Fruit fly (Drosophila melanogaster) whole organism, prepupa: ENCODE results near the gene mre11.

ENCODE experiments used
- Blimp-1 ChIP-seq: fragments of 200-800 bp; sonication (Bioruptor generic); optimal IDR thresholded peaks from 3 replicates; lab custom pipeline; 2017; ENCODE audit warnings: missing biosample characterization, missing genetic modification characterization, mild to moderate bottlenecking, moderate library complexity, missing genetic modification reagents
- CG10631 ChIP-seq: fragments of 200-800 bp; sonication (Bioruptor generic); optimal IDR thresholded peaks from 2 replicates; lab custom pipeline; 2016; ENCODE audit warnings: missing biosample characterization, missing genetic modification characterization
- CG10669 ChIP-seq: fragments of 200-800 bp; sonication (Bioruptor generic); optimal IDR thresholded peaks from 3 replicates; lab custom pipeline; 2018; ENCODE audit warnings: missing biosample characterization, mild to moderate bottlenecking, missing genetic modification characterization, moderate library complexity
- CG11294 ChIP-seq: fragments of 200-800 bp; sonication (Bioruptor generic); IDR thresholded peaks from 2 replicates; pipeline ENCODE4 v1.3.6; 2022; ENCODE audit warnings: missing biosample characterization, missing genetic modification characterization
- CG11762 ChIP-seq: fragments of 200-800 bp; sonication (Bioruptor generic); optimal IDR thresholded peaks from 3 replicates; lab custom pipeline; 2016; ENCODE audit warnings: missing biosample characterization, missing genetic modification characterization; ENCODE audit not compliant: insufficient read depth
- CG11902 ChIP-seq: fragments of 200-800 bp; sonication (Bioruptor generic); optimal IDR thresholded peaks from 3 replicates; lab custom pipeline; 2016; ENCODE audit warnings: missing biosample characterization, missing genetic modification characterization
- CG15336 ChIP-seq: fragments of 200-800 bp; sonication (Bioruptor generic); IDR thresholded peaks from 2 replicates; pipeline ENCODE4 v1.3.6; 2022; ENCODE audit warnings: missing biosample characterization, missing genetic modification characterization
- CG1621 ChIP-seq: fragments of 200-800 bp; sonication (Bioruptor generic); optimal IDR thresholded peaks from 3 replicates; lab custom pipeline; 2018; ENCODE audit warnings: missing biosample characterization, mild to moderate bottlenecking, missing genetic modification characterization
- CG16779 ChIP-seq: fragments of 200-800 bp; sonication (Bioruptor generic); optimal IDR thresholded peaks from 3 replicates; lab custom pipeline; 2017; ENCODE audit warnings: missing biosample characterization, mild to moderate bottlenecking, missing genetic modification characterization
- CG3032 ChIP-seq: fragments of 200-800 bp; optimal IDR thresholded peaks from 2 replicates; lab custom pipeline; 2019; ENCODE audit warnings: missing biosample characterization, mild to moderate bottlenecking, missing genetic modification characterization, moderate library complexity
- CG31627 ChIP-seq: fragments of 200-800 bp; sonication (Bioruptor generic); optimal IDR thresholded peaks from 3 replicates; lab custom pipeline; 2016; ENCODE audit warnings: missing biosample characterization, missing genetic modification characterization
- CG32006 ChIP-seq: fragments of 200-800 bp; sonication (Bioruptor generic); optimal IDR thresholded peaks from 3 replicates; lab custom pipeline; 2017; ENCODE audit warnings: missing biosample characterization, mild to moderate bottlenecking, missing genetic modification characterization
- CG3919 ChIP-seq: fragments of 200-800 bp; sonication (Bioruptor generic); optimal IDR thresholded peaks from 3 replicates; lab custom pipeline; 2016; ENCODE audit warnings: missing biosample characterization, missing genetic modification characterization
- CG4318 ChIP-seq: fragments of 200-800 bp; sonication (Bioruptor generic); optimal IDR thresholded peaks from 3 replicates; lab custom pipeline; 2017; ENCODE audit warnings: missing biosample characterization, mild to moderate bottlenecking, missing genetic modification characterization
- CG6276 ChIP-seq: fragments of 200-800 bp; sonication (Bioruptor generic); optimal IDR thresholded peaks from 2 replicates; lab custom pipeline; 2017; ENCODE audit warnings: missing biosample characterization, mild to moderate bottlenecking, missing genetic modification characterization
- CG6792 ChIP-seq: fragments of 200-800 bp; sonication (Bioruptor generic); optimal IDR thresholded peaks from 3 replicates; lab custom pipeline; 2016; ENCODE audit warnings: missing biosample characterization, missing genetic modification characterization
- CG6854 ChIP-seq: fragments of 200-800 bp; sonication (Bioruptor generic); optimal IDR thresholded peaks from 2 replicates; lab custom pipeline; 2017; ENCODE audit warnings: missing biosample characterization, mild to moderate bottlenecking, missing genetic modification characterization
- CG7368 ChIP-seq: fragments of 200-800 bp; sonication (Bioruptor generic); optimal IDR thresholded peaks from 3 replicates; lab custom pipeline; 2016; ENCODE audit warnings: missing biosample characterization, missing genetic modification characterization
- CG8119 ChIP-seq: fragments of 200-800 bp; sonication (Bioruptor generic); IDR thresholded peaks from 3 replicates; pipeline ENCODE4 v1.3.6; 2022; ENCODE audit warnings: missing biosample characterization, missing genetic modification characterization
- CG8319 ChIP-seq: fragments of 200-800 bp; sonication (Bioruptor generic); optimal IDR thresholded peaks from 3 replicates; lab custom pipeline; 2016; ENCODE audit warnings: missing biosample characterization, missing genetic modification characterization
- CG8632 ChIP-seq: fragments of 200-800 bp; sonication (Bioruptor generic); optimal IDR thresholded peaks from 3 replicates; lab custom pipeline; 2016; ENCODE audit warnings: missing biosample characterization, missing genetic modification characterization
- Eip75B ChIP-seq: fragments of 200-800 bp; sonication (Bioruptor generic); optimal IDR thresholded peaks from 3 replicates; lab custom pipeline; 2016; ENCODE audit warnings: missing biosample characterization, missing genetic modification characterization
- Eip78C ChIP-seq: fragments of 200-800 bp; sonication (Bioruptor generic); peaks from one replicate; lab custom pipeline; 2016; ENCODE audit warnings: missing biosample characterization, missing genetic modification characterization
- Eip93F ChIP-seq: fragments of 200-800 bp; sonication (Bioruptor generic); optimal IDR thresholded peaks from 2 replicates; lab custom pipeline; 2016; ENCODE audit warnings: missing biosample characterization, mild to moderate bottlenecking, missing genetic modification characterization
- Ets96B ChIP-seq: fragments of 200-800 bp; optimal IDR thresholded peaks from 2 replicates; lab custom pipeline; 2019; ENCODE audit warnings: missing biosample characterization, mild to moderate bottlenecking, missing genetic modification characterization, moderate library complexity
- Hr39 ChIP-seq: fragments of 200-800 bp; sonication (Bioruptor generic); optimal IDR thresholded peaks from 2 replicates; lab custom pipeline; 2016; ENCODE audit warnings: missing biosample characterization, missing genetic modification characterization
- Hr4 ChIP-seq: fragments of 200-800 bp; sonication (Bioruptor generic); optimal IDR thresholded peaks from 3 replicates; lab custom pipeline; 2016; ENCODE audit warnings: missing biosample characterization, missing genetic modification characterization
- Lpt ChIP-seq: fragments of 200-800 bp; sonication (Bioruptor generic); optimal IDR thresholded peaks from 3 replicates; lab custom pipeline; 2016; ENCODE audit warnings: missing biosample characterization, missing genetic modification characterization
- Met ChIP-seq: fragments of 200-800 bp; sonication (Bioruptor generic); optimal IDR thresholded peaks from 3 replicates; lab custom pipeline; 2016; ENCODE audit warnings: missing biosample characterization, missing genetic modification characterization
- OdsH ChIP-seq: fragments of 200-800 bp; sonication (Bioruptor generic); optimal IDR thresholded peaks from 3 replicates; lab custom pipeline; 2016; ENCODE audit warnings: missing biosample characterization, missing genetic modification characterization
- Smox ChIP-seq: fragments of 200-800 bp; sonication (Bioruptor generic); optimal IDR thresholded peaks from 3 replicates; lab custom pipeline; 2016; ENCODE audit warnings: missing biosample characterization, missing genetic modification characterization
- Sox14 ChIP-seq: fragments of 200-800 bp; sonication (Bioruptor generic); optimal IDR thresholded peaks from 3 replicates; lab custom pipeline; 2016; ENCODE audit warnings: missing biosample characterization, missing genetic modification characterization
- Sox15 ChIP-seq: fragments of 200-800 bp; sonication (Bioruptor generic); optimal IDR thresholded peaks from 3 replicates; lab custom pipeline; 2016; ENCODE audit warnings: missing biosample characterization, missing genetic modification characterization
- achi ChIP-seq: fragments of 200-800 bp; sonication (Bioruptor generic); optimal IDR thresholded peaks from 3 replicates; lab custom pipeline; 2016; ENCODE audit warnings: missing biosample characterization, missing genetic modification characterization
- acj6 ChIP-seq: fragments of 200-800 bp; sonication (Bioruptor generic); optimal IDR thresholded peaks from 3 replicates; lab custom pipeline; 2016; ENCODE audit warnings: missing biosample characterization, missing genetic modification characterization
- cyc ChIP-seq: fragments of 200-800 bp; sonication (Bioruptor generic); optimal IDR thresholded peaks from 3 replicates; lab custom pipeline; 2016; ENCODE audit warnings: missing biosample characterization, missing genetic modification characterization
- dac ChIP-seq: fragments of 200-800 bp; sonication (Bioruptor generic); optimal IDR thresholded peaks from 2 replicates; lab custom pipeline; 2017; ENCODE audit warnings: missing biosample characterization, mild to moderate bottlenecking, missing genetic modification characterization
- dsx ChIP-seq: fragments of 200-800 bp; optimal IDR thresholded peaks from 3 replicates; lab custom pipeline; 2019; ENCODE audit warnings: missing biosample characterization, mild to moderate bottlenecking, missing genetic modification characterization, moderate library complexity; ENCODE audit not compliant: poor library complexity, severe bottlenecking
- eg ChIP-seq: fragments of 200-800 bp; sonication (Bioruptor generic); IDR thresholded peaks from 3 replicates; pipeline ENCODE4 v1.3.6; 2022; ENCODE audit warnings: missing biosample characterization, missing genetic modification characterization
- esn ChIP-seq: fragments of 200-800 bp; sonication (Bioruptor generic); optimal IDR thresholded peaks from 2 replicates; lab custom pipeline; 2016; ENCODE audit warnings: missing biosample characterization, mild to moderate bottlenecking, missing genetic modification characterization, moderate library complexity
- fd85E ChIP-seq: fragments of 200-800 bp; sonication (Bioruptor generic); optimal IDR thresholded peaks from 3 replicates; lab custom pipeline; 2016; ENCODE audit warnings: missing biosample characterization, missing genetic modification characterization
- fkh ChIP-seq: fragments of 200-800 bp; sonication (Bioruptor generic); optimal IDR thresholded peaks from 3 replicates; lab custom pipeline; 2017; ENCODE audit warnings: missing biosample characterization, mild to moderate bottlenecking, missing genetic modification characterization, moderate library complexity
- lz ChIP-seq: fragments of 200-800 bp; sonication (Bioruptor generic); optimal IDR thresholded peaks from 3 replicates; lab custom pipeline; 2016; ENCODE audit warnings: missing biosample characterization, missing genetic modification characterization
- net ChIP-seq: fragments of 200-800 bp; sonication (Bioruptor generic); optimal IDR thresholded peaks from 3 replicates; lab custom pipeline; 2016; ENCODE audit warnings: missing biosample characterization, missing genetic modification characterization
- pdm3 ChIP-seq: fragments of 200-800 bp; sonication (Bioruptor generic); optimal IDR thresholded peaks from 3 replicates; lab custom pipeline; 2016; ENCODE audit warnings: missing biosample characterization, missing genetic modification characterization
- salr ChIP-seq, 2 experiments: fragments of 200-800 bp; sonication (Bioruptor generic); optimal IDR thresholded peaks; 3 replicates each; lab custom pipeline; 2016 to 2018; ENCODE audit warnings: missing biosample characterization in 2 of 2, missing genetic modification characterization in 2 of 2, mild to moderate bottlenecking in 1 of 2
- spab ChIP-seq: fragments of 200-800 bp; sonication (Bioruptor generic); optimal IDR thresholded peaks from 2 replicates; lab custom pipeline; 2017; ENCODE audit warnings: missing biosample characterization, mild to moderate bottlenecking, missing genetic modification characterization, missing genetic modification reagents
- ss ChIP-seq, 2 experiments: fragments of 200-800 bp; sonication (Bioruptor generic); optimal IDR thresholded peaks; 2 replicates in 1 of 2; 3 replicates in 1 of 2; lab custom pipeline; 2017 to 2018; ENCODE audit warnings: mild to moderate bottlenecking in 2 of 2, missing biosample characterization in 2 of 2, missing genetic modification characterization in 2 of 2, moderate library complexity in 1 of 2
- svp ChIP-seq: fragments of 200-800 bp; sonication (Bioruptor generic); peaks from one replicate; lab custom pipeline; 2016; ENCODE audit warnings: missing biosample characterization, missing genetic modification characterization
- vri ChIP-seq: fragments of 200-800 bp; sonication (Bioruptor generic); optimal IDR thresholded peaks from 3 replicates; lab custom pipeline; 2016; ENCODE audit warnings: missing biosample characterization, mild to moderate bottlenecking, missing genetic modification characterization

Gene mre11

dm6 chr2L:11328357-11328756, 46.5 kb downstream of the mre11 start (continued):
- TF ChIP-seq Sox14 (peak; percentile 45), svp (GFP tag; lab: Kevin White, UChicago) (peak; percentile 83), cyc (GFP tag; lab: Kevin White, UChicago) (peak; percentile 64), achi (peak; percentile 53)
- TF ChIP-seq, all 60 proteins: peak for 36

dm6 chr2L:11331668-11332262, 49.9 kb downstream of the mre11 start:
- TF ChIP-seq CG10669 (GFP tag; lab: Kevin White, UChicago), result no peak
- peak; percentile 16 for TF ChIP-seq acj6 (GFP tag; lab: Kevin White, UChicago)
- TF ChIP-seq CG7368 (GFP tag; lab: Kevin White, UChicago), result no peak
- TF ChIP-seq CG6854 (GFP tag; lab: Kevin White, UChicago), result no peak
- peak; percentile 7 for TF ChIP-seq CG8632
- peak; percentile 12 for TF ChIP-seq CG3919
- peak; percentile 19 for TF ChIP-seq CG32006 (GFP tag; lab: Kevin White, UChicago)
- no peak for TF ChIP-seq Hr39
- TF ChIP-seq achi, result peak; percentile 7
- no peak for TF ChIP-seq lz (GFP tag; lab: Kevin White, UChicago)
- no peak for TF ChIP-seq CG8319 (GFP tag; lab: Kevin White, UChicago)
- no peak for TF ChIP-seq Sox15
- TF ChIP-seq Hr4 (GFP tag; lab: Kevin White, UChicago), result no peak
- no peak for TF ChIP-seq CG15336
- no peak for TF ChIP-seq CG6276
- TF ChIP-seq CG11902 (GFP tag; lab: Kevin White, UChicago), result no peak
- no peak for TF ChIP-seq CG31627 (GFP tag; lab: Kevin White, UChicago)
- TF ChIP-seq CG10631 (GFP tag; lab: Kevin White, UChicago), result no peak
- peak; percentile 49 for TF ChIP-seq Eip78C
- TF ChIP-seq ss (GFP tag; optimal IDR thresholded peaks at IDR 0.05; lab: Kevin White, UChicago), result no peak
- TF ChIP-seq CG16779 (tag; lab: Kevin White, UChicago), result no peak
- TF ChIP-seq esn (GFP tag; lab: Kevin White, UChicago), result no peak
- no peak for TF ChIP-seq CG11294
- TF ChIP-seq CG1621 (tag; lab: Kevin White, UChicago), result no peak
- no peak for TF ChIP-seq spab
- no peak for TF ChIP-seq cyc (GFP tag; lab: Kevin White, UChicago)
- no peak for TF ChIP-seq Ets96B
- no peak for TF ChIP-seq fd85E (GFP tag; lab: Kevin White, UChicago)
- TF ChIP-seq Lpt, result no peak
- no peak for TF ChIP-seq net (GFP tag; lab: Kevin White, UChicago)
- TF ChIP-seq dac (GFP tag; lab: Kevin White, UChicago), result no peak
- TF ChIP-seq Eip93F, result no peak
- TF ChIP-seq CG3032 (tag; lab: Kevin White, UChicago), result no peak
- no peak for TF ChIP-seq Blimp-1 (GFP tag; lab: Kevin White, UChicago)
- no peak for TF ChIP-seq CG4318 (GFP tag; lab: Kevin White, UChicago)
- no peak for TF ChIP-seq vri (GFP tag; lab: Kevin White, UChicago)
- peak; percentile 5 for TF ChIP-seq OdsH (GFP tag; lab: Kevin White, UChicago)
- peak; percentile 28; the same call in 1 of the 3 replicates for TF ChIP-seq CG8119 (GFP tag; lab: Robert Waterston, UW)
- peak; percentile 11 for TF ChIP-seq pdm3 (GFP tag; lab: Kevin White, UChicago)
- TF ChIP-seq Smox, result no peak
- peak; percentile 22 for TF ChIP-seq Met
- peak; percentile 46; the same call in 1 of the 3 replicates for TF ChIP-seq eg (GFP tag; lab: Robert Waterston, UW)
- TF ChIP-seq CG11762 (GFP tag; lab: Kevin White, UChicago), result no peak
- TF ChIP-seq fkh, result no peak
- peak in 1 of 2 experiments; percentile 42 for TF ChIP-seq salr (GFP tag; optimal IDR thresholded peaks at IDR 0.05; lab: Kevin White, UChicago)
- TF ChIP-seq CG6792 (GFP tag; lab: Kevin White, UChicago), result no peak
- TF ChIP-seq Eip75B (GFP tag; lab: Kevin White, UChicago), result peak; percentile 13
- TF ChIP-seq dsx (GFP tag; lab: Kevin White, UChicago), result no peak
